Worm (Caenorhabditis elegans) whole organism, L2 larva: ENCODE data around the gene heri-1.

Experiments used
- C34F6.9 ChIP-seq: fragments of 150-350 bp; optimal IDR thresholded peaks from 2 replicates; lab custom pipeline; 2014; ENCODE audit warnings: missing biosample characterization, missing genetic modification characterization
- F13H6.1 ChIP-seq: sonication (generic microtip); optimal IDR thresholded peaks from 2 replicates; lab custom pipeline; 2016; ENCODE audit warnings: missing genetic modification characterization, missing compliant biosample characterization
- Y55F3AM.14 ChIP-seq: fragments of 200-800 bp; sonication (Bioruptor generic); optimal IDR thresholded peaks from 2 replicates; lab custom pipeline; 2018; ENCODE audit warnings: mild to moderate bottlenecking, missing genetic modification characterization, missing compliant biosample characterization
- alr-1 ChIP-seq: fragments of 150-350 bp; optimal IDR thresholded peaks from 2 replicates; lab custom pipeline; 2014; ENCODE audit warnings: missing biosample characterization, missing genetic modification characterization
- aly-2 ChIP-seq: fragments of 150-350 bp; optimal IDR thresholded peaks from 2 replicates; lab custom pipeline; 2014; ENCODE audit warnings: missing biosample characterization, missing genetic modification characterization
- ama-1 ChIP-seq: fragments of 150-350 bp; optimal IDR thresholded peaks from 2 replicates; lab custom pipeline; 2018; ENCODE audit warnings: inconsistent platforms
- blmp-1 ChIP-seq: sonication (generic microtip); optimal IDR thresholded peaks from 2 replicates; lab custom pipeline; 2017; ENCODE audit warnings: missing genetic modification characterization, mild to moderate bottlenecking, missing compliant biosample characterization, antibody characterized with exemption, moderate library complexity; ENCODE audit not compliant: insufficient read depth
- ceh-16 ChIP-seq: fragments of 150-350 bp; optimal IDR thresholded peaks from 2 replicates; lab custom pipeline; 2014; ENCODE audit warnings: missing biosample characterization, missing genetic modification characterization
- ceh-82 ChIP-seq: fragments of 150-350 bp; optimal IDR thresholded peaks from 2 replicates; lab custom pipeline; 2014; ENCODE audit warnings: missing biosample characterization, missing genetic modification characterization
- egl-27 ChIP-seq: sonication (generic microtip); optimal IDR thresholded peaks from 3 replicates; lab custom pipeline; 2017; ENCODE audit warnings: missing biosample characterization, missing genetic modification reagents, missing genetic modification characterization
- elt-1 ChIP-seq: fragments of 150-350 bp; optimal IDR thresholded peaks from 2 replicates; lab custom pipeline; 2014; ENCODE audit warnings: missing biosample characterization, missing genetic modification characterization
- elt-3 ChIP-seq: sonication (generic microtip); optimal IDR thresholded peaks from 2 replicates; lab custom pipeline; 2017; ENCODE audit warnings: missing biosample characterization, missing genetic modification characterization
- fos-1 ChIP-seq: fragments of 150-350 bp; optimal IDR thresholded peaks from 2 replicates; lab custom pipeline; 2014; ENCODE audit warnings: missing biosample characterization, missing genetic modification characterization
- gmeb-1 ChIP-seq: fragments of 150-350 bp; optimal IDR thresholded peaks from 2 replicates; lab custom pipeline; 2014; ENCODE audit warnings: missing biosample characterization, missing genetic modification characterization
- lin-13 ChIP-seq: fragments of 150-350 bp; optimal IDR thresholded peaks from 2 replicates; lab custom pipeline; 2014; ENCODE audit warnings: missing biosample characterization, missing genetic modification reagents, missing genetic modification characterization
- lsy-2 ChIP-seq, 2 experiments: fragments of 150-350 bp in 1 of 2; sonication (generic microtip) in 1 of 2; optimal IDR thresholded peaks; 2 replicates each; lab custom pipeline; 2014 to 2017; ENCODE audit warnings: missing biosample characterization in 2 of 2, missing genetic modification characterization in 2 of 2
- mab-5 ChIP-seq: fragments of 150-350 bp; optimal IDR thresholded peaks from 2 replicates; lab custom pipeline; 2014; ENCODE audit warnings: missing biosample characterization, missing genetic modification characterization
- mbf-1 ChIP-seq: sonication (generic microtip); optimal IDR thresholded peaks from 2 replicates; lab custom pipeline; 2017; ENCODE audit warnings: missing biosample characterization, missing genetic modification characterization
- mdl-1 ChIP-seq, 2 experiments: fragments of 150-350 bp in 1 of 2; sonication (generic microtip) in 1 of 2; optimal IDR thresholded peaks; 2 replicates each; lab custom pipeline; 2017; ENCODE audit warnings: missing biosample characterization in 2 of 2, missing genetic modification characterization in 2 of 2
- nhr-12 ChIP-seq: fragments of 150-350 bp; optimal IDR thresholded peaks from 2 replicates; lab custom pipeline; 2014; ENCODE audit warnings: missing biosample characterization, missing genetic modification characterization
- nhr-129 ChIP-seq: fragments of 150-350 bp; optimal IDR thresholded peaks from 2 replicates; lab custom pipeline; 2014; ENCODE audit warnings: missing biosample characterization, missing genetic modification characterization
- nhr-21 ChIP-seq: fragments of 150-350 bp; optimal IDR thresholded peaks from 2 replicates; lab custom pipeline; 2014; ENCODE audit warnings: missing biosample characterization, missing genetic modification characterization
- nhr-237 ChIP-seq: fragments of 150-350 bp; optimal IDR thresholded peaks from 2 replicates; lab custom pipeline; 2014; ENCODE audit warnings: missing biosample characterization, missing genetic modification characterization
- nhr-25 ChIP-seq: fragments of 150-350 bp; sonication (generic microtip); optimal IDR thresholded peaks from 3 replicates; lab custom pipeline; 2014; ENCODE audit warnings: missing biosample characterization, missing genetic modification characterization
- nhr-77 ChIP-seq: fragments of 150-350 bp; optimal IDR thresholded peaks from 2 replicates; lab custom pipeline; 2014; ENCODE audit warnings: missing biosample characterization, missing genetic modification characterization
- peb-1 ChIP-seq: fragments of 150-350 bp; optimal IDR thresholded peaks from 2 replicates; lab custom pipeline; 2014; ENCODE audit warnings: missing biosample characterization, missing genetic modification characterization
- sem-4 ChIP-seq: fragments of 150-350 bp; optimal IDR thresholded peaks from 2 replicates; lab custom pipeline; 2014; ENCODE audit warnings: missing biosample characterization, missing genetic modification reagents, missing genetic modification characterization
- skn-1 ChIP-seq: sonication (generic microtip); optimal IDR thresholded peaks from 2 replicates; lab custom pipeline; 2017; ENCODE audit warnings: missing biosample characterization, missing genetic modification characterization
- sma-3 ChIP-seq: sonication (generic microtip); optimal IDR thresholded peaks from 2 replicates; lab custom pipeline; 2016; ENCODE audit warnings: missing genetic modification reagents, missing genetic modification characterization, missing compliant biosample characterization
- sma-9 ChIP-seq, 2 experiments: fragments of 150-350 bp in 1 of 2; sonication (generic microtip) in 1 of 2; optimal IDR thresholded peaks; 2 replicates each; lab custom pipeline; 2014 to 2016; ENCODE audit warnings: missing genetic modification characterization in 2 of 2, mild to moderate bottlenecking in 1 of 2, missing biosample characterization in 1 of 2, missing compliant biosample characterization in 1 of 2, missing genetic modification reagents in 1 of 2, moderate library complexity in 1 of 2
- snpc-4 ChIP-seq: fragments of 150-350 bp; optimal IDR thresholded peaks from 2 replicates; lab custom pipeline; 2014; ENCODE audit warnings: missing biosample characterization, missing genetic modification characterization
- unc-55 ChIP-seq: fragments of 150-350 bp; sonication (generic microtip); optimal IDR thresholded peaks from 3 replicates; lab custom pipeline; 2014; ENCODE audit warnings: missing biosample characterization, missing genetic modification reagents, missing genetic modification characterization
- unc-62 ChIP-seq: fragments of 150-350 bp; optimal IDR thresholded peaks from 2 replicates; lab custom pipeline; 2014; ENCODE audit warnings: missing biosample characterization, missing genetic modification reagents, missing genetic modification characterization
- ztf-11 ChIP-seq: sonication (generic microtip); optimal IDR thresholded peaks from 2 replicates; lab custom pipeline; 2017; ENCODE audit warnings: missing biosample characterization, missing genetic modification characterization
- ztf-4 ChIP-seq: fragments of 150-350 bp; optimal IDR thresholded peaks from 2 replicates; lab custom pipeline; 2014; ENCODE audit warnings: missing biosample characterization, missing genetic modification characterization

Gene heri-1

DNA sequence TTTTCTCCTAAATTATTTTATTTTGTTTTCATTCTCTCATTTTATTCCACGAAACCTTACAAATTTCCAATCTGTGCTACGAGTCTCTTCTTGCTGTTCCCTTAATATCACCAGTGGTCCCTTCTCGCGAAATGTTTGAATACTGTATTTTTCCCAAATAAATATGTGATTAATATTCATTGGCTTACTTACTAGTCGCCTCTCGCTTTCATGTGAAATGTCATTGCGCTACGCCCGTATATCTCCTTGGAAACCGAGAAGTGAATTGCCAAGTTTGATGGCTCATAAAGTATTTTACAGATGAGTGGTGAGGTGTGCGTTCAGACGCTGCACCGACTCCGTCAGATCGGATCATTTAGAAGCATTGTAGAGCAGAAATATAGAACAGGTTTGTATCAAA lies 12.3 kb upstream of the heri-1 start, which contains the start of gene rars-2:
Gene rars-2 (plus strand): TSS at position 301 of the 400 bp plus-strand sequence.
- no peak for TF ChIP-seq elt-3
- no peak for TF ChIP-seq nhr-21 (tag; lab: Kevin White, UChicago)
- TF ChIP-seq lsy-2 (tag; optimal IDR thresholded peaks at IDR 0.05; lab: Kevin White, UChicago): no peak
- no peak for TF ChIP-seq C34F6.9
- TF ChIP-seq, all 48 proteins: peak for 0

DNA sequence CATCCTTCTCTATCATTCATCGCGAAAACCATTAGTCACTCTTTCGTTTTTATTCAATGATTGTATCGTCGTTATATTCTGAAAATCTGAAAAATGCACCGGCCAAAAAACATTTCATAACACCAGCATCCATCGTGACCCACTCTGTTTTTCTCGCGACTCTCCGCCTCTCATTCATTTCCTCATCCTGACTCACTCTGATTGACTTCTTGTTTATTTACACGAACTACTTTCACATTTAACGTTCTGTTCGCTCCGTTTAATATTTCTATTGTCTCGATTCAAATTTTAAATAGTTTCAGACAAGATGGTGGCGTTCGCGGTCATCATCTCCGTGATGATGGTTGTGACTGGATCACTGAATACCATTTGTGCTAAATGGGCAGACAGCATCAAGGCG lies 10.5 kb upstream of the heri-1 start, which contains the start of gene C29H12.2:
Gene C29H12.2 (plus strand): TSS at position 297 of the 400 bp plus-strand sequence.
- TF ChIP-seq nhr-129 (tag; lab: Kevin White, UChicago): peak; percentile 41
- peak; percentile 30 for TF ChIP-seq C34F6.9
- no peak for TF ChIP-seq sma-3 (GFP tag; lab: Kevin White, UChicago)
- TF ChIP-seq, all 48 proteins: peak for 2

DNA sequence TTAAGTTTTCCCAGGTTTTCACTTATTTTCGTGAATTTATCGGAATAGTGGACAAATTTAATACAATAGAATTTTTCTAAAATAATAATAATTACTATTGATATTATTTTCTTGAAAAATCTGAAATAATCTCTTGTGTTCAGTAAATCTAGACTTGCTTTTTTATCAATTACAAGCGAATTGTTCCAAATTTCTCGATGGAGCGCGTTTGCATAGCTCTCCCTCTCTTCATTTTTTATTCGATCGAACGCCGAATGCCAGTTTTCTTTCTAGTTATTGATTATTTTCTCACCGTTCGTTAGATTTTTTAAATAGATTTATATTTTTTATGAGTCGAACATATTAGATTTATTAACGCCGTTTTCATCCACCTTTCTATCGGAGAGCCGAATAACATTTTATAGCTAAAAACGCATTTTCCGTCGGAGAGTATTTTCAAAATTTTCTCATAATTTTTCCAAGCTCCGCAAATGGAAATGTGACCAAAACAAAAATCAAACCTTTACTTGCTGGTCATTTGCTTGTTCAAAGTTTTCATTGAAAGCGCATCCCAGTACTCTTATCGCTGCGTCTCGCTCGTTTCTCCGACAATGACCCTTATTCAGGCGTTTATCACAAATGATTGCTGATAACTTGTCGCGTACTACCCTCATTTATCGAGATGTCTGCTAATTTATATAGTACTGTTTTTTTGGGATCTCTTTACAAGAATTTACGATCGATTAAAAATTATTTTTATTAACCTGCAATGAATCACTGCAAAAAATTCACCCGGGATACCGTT lies 9.8 kb upstream of the heri-1 start:
- no peak for TF ChIP-seq F13H6.1 (tag; lab: Kevin White, UChicago)
- TF ChIP-seq Y55F3AM.14 (GFP tag; lab: Kevin White, UChicago): no peak
- TF ChIP-seq unc-55 (GFP tag; lab: Kevin White, UChicago): peak; percentile 54
- TF ChIP-seq sma-3 (GFP tag; lab: Kevin White, UChicago): no peak
- no peak for TF ChIP-seq blmp-1 (tag; lab: Kevin White, UChicago)
- no peak for TF ChIP-seq unc-62 (GFP tag; lab: Kevin White, UChicago)
- TF ChIP-seq lsy-2 (tag; optimal IDR thresholded peaks at IDR 0.05; lab: Kevin White, UChicago): peak in 1 of 2 experiments; percentile 18
- no peak for TF ChIP-seq ztf-11 (tag; lab: Kevin White, UChicago)
- peak; percentile 60 for TF ChIP-seq C34F6.9
- TF ChIP-seq egl-27 (tag; lab: Kevin White, UChicago): no peak
- TF ChIP-seq fos-1: peak; percentile 78
- no peak for TF ChIP-seq snpc-4 (tag; lab: Kevin White, UChicago)
- TF ChIP-seq, all 48 proteins: peak for 4

ce11 chrII:6120548-6120947 lies 7.6 kb upstream of the heri-1 start:
- no peak for TF ChIP-seq mdl-1 (tag; optimal IDR thresholded peaks at IDR 0.05; lab: Kevin White, UChicago)

- TF ChIP-seq nhr-77: no peak
- no peak for TF ChIP-seq elt-1 (tag; lab: Kevin White, UChicago)
- TF ChIP-seq sem-4 (tag; lab: Kevin White, UChicago): no peak
- TF ChIP-seq mab-5 (tag; lab: Kevin White, UChicago): no peak
- no peak for TF ChIP-seq sma-9 (GFP tag; optimal IDR thresholded peaks at IDR 0.05; lab: Kevin White, UChicago)
- TF ChIP-seq sma-9 (tag; optimal IDR thresholded peaks at IDR 0.05; lab: Kevin White, UChicago): no peak
- TF ChIP-seq lin-13 (GFP tag; lab: Kevin White, UChicago): no peak
- no peak for TF ChIP-seq peb-1 (tag; lab: Kevin White, UChicago)
- TF ChIP-seq nhr-237 (tag; lab: Kevin White, UChicago): no peak
- TF ChIP-seq ztf-4: no peak
- no peak for TF ChIP-seq fos-1
- TF ChIP-seq egl-27 (tag; lab: Kevin White, UChicago): no peak
- no peak for TF ChIP-seq ama-1 (lab: Kevin White, UChicago)
- TF ChIP-seq mbf-1 (tag; lab: Kevin White, UChicago): no peak
- no peak for TF ChIP-seq nhr-12 (tag; lab: Kevin White, UChicago)
- no peak for TF ChIP-seq C34F6.9
- TF ChIP-seq skn-1 (tag; lab: Kevin White, UChicago): no peak
- no peak for TF ChIP-seq elt-3
- no peak for TF ChIP-seq blmp-1 (tag; lab: Kevin White, UChicago)
- TF ChIP-seq nhr-129 (tag; lab: Kevin White, UChicago): no peak
These were observed 5.2 kb upstream of the heri-1 start, which contains the start of gene C29H12.6 for ce11 chrII:6118163-6118562. TSS of gene C29H12.6 (minus strand) at chrII:6118263.

ce11 chrII:6116701-6117100 lies 3.7 kb upstream of the heri-1 start:
- TF ChIP-seq ceh-82 (tag; lab: Kevin White, UChicago) (no peak), gmeb-1 (tag; lab: Kevin White, UChicago) (no peak), alr-1 (tag; lab: Kevin White, UChicago) (no peak), sem-4 (tag; lab: Kevin White, UChicago) (no peak), nhr-77 (no peak), nhr-12 (tag; lab: Kevin White, UChicago) (no peak), sma-9 (GFP tag; optimal IDR thresholded peaks at IDR 0.05; lab: Kevin White, UChicago) (no peak), sma-9 (tag; optimal IDR thresholded peaks at IDR 0.05; lab: Kevin White, UChicago) (no peak), ceh-16 (tag; lab: Kevin White, UChicago) (no peak), peb-1 (tag; lab: Kevin White, UChicago) (no peak), mdl-1 (tag; optimal IDR thresholded peaks at IDR 0.05; lab: Kevin White, UChicago) (no peak), unc-62 (GFP tag; lab: Kevin White, UChicago) (no peak), ztf-11 (tag; lab: Kevin White, UChicago) (no peak), aly-2 (tag; lab: Kevin White, UChicago) (no peak), mbf-1 (tag; lab: Kevin White, UChicago) (no peak), snpc-4 (tag; lab: Kevin White, UChicago) (no peak), ama-1 (lab: Kevin White, UChicago) (no peak), nhr-25 (tag; lab: Kevin White, UChicago) (no peak), ztf-4 (no peak), fos-1 (no peak)
